Worm (Caenorhabditis elegans) whole organism, late embryonic: ENCODE measurements around the gene ZK1127.4.

Source experiments
- K02D7.2 ChIP-seq: sonication (generic microtip); optimal IDR thresholded peaks from 2 replicates; lab custom pipeline; 2017; ENCODE audit warnings: mild to moderate bottlenecking, missing genetic modification characterization, missing compliant biosample characterization
- ceh-14 ChIP-seq: sonication (generic microtip); optimal IDR thresholded peaks from 2 replicates; lab custom pipeline; 2016; ENCODE audit warnings: missing genotype, missing genetic modification characterization, missing compliant biosample characterization
- ceh-45 ChIP-seq: fragments of 200-800 bp; sonication (Bioruptor generic); IDR thresholded peaks from 2 replicates; pipeline ENCODE4 v1.3.6; 2022; ENCODE audit warnings: missing genetic modification reagents, missing genetic modification characterization, missing compliant biosample characterization
- che-1 ChIP-seq: sonication (generic microtip); optimal IDR thresholded peaks from 2 replicates; lab custom pipeline; 2016; ENCODE audit warnings: mild to moderate bottlenecking, missing genetic modification characterization, missing compliant biosample characterization
- ets-4 ChIP-seq: sonication (generic microtip); optimal IDR thresholded peaks from 2 replicates; lab custom pipeline; 2016; ENCODE audit warnings: missing genetic modification characterization, missing compliant biosample characterization
- fax-1 ChIP-seq: sonication (generic microtip); optimal IDR thresholded peaks from 2 replicates; lab custom pipeline; 2016; ENCODE audit warnings: missing genotype, missing genetic modification characterization, missing compliant biosample characterization
- nhr-11 ChIP-seq: fragments of 150-350 bp; optimal IDR thresholded peaks from 2 replicates; lab custom pipeline; 2014; ENCODE audit warnings: missing biosample characterization, missing genetic modification characterization
- pax-1 ChIP-seq: fragments of 150-350 bp; optimal IDR thresholded peaks from 2 replicates; lab custom pipeline; 2014; ENCODE audit warnings: missing biosample characterization, missing genetic modification characterization

DNA sequence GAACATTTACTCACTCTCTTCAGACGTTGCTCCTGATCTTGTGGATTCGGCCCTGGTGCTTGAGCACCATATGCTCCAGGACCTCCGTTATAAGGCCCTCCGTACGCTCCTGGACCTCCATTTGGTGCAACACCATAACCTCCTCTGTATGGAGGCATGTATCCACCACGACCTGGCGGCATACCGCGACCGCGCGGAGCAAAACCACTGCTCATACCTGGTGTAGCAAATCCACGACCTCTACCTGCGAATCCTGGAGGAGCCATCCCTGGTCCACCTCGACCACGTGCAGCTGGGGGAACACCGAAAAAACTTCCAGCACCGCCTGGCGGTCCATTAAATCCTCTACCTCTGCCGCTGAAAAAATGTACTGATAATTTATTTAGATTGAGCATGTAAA, 4.3 kb upstream of the ZK1127.4 start:
- no peak for TF ChIP-seq ceh-14 (tag; lab: Kevin White, UChicago)
- no peak for TF ChIP-seq fax-1 (tag; lab: Kevin White, UChicago)
- no peak for TF ChIP-seq che-1 (tag; lab: Kevin White, UChicago)
- TF ChIP-seq K02D7.2 (tag; lab: Kevin White, UChicago), result no peak
- no peak for TF ChIP-seq nhr-11
- no peak for TF ChIP-seq ets-4 (tag; lab: Kevin White, UChicago)
- no peak for TF ChIP-seq ceh-45
- no peak for TF ChIP-seq pax-1 (tag; lab: Kevin White, UChicago)
